Fruit fly (Drosophila melanogaster) whole organism, adult: ENCODE results near the gene Prat2.

Experiments
- CG11617 ChIP-seq: fragments of 200-800 bp; sonication (Bioruptor generic); optimal IDR thresholded peaks from 2 replicates; lab custom pipeline; 2017; ENCODE audit warnings: mild to moderate bottlenecking, missing biosample characterization, missing genetic modification reagents, missing genetic modification characterization
- CG14711 ChIP-seq: fragments of 200-800 bp; sonication (Bioruptor generic); optimal IDR thresholded peaks from 2 replicates; lab custom pipeline; 2018; ENCODE audit warnings: missing biosample characterization, mild to moderate bottlenecking, missing genetic modification characterization, moderate library complexity
- CG1620 ChIP-seq: fragments of 200-800 bp; sonication (Bioruptor generic); optimal IDR thresholded peaks from 2 replicates; lab custom pipeline; 2016; ENCODE audit warnings: missing biosample characterization, missing genetic modification characterization
- CG33017 ChIP-seq: fragments of 200-800 bp; sonication (Bioruptor generic); optimal IDR thresholded peaks from 2 replicates; lab custom pipeline; 2018; ENCODE audit warnings: missing biosample characterization, mild to moderate bottlenecking, missing genetic modification characterization, moderate library complexity
- CG5204 ChIP-seq: fragments of 200-800 bp; sonication (Bioruptor generic); optimal IDR thresholded peaks from 2 replicates; lab custom pipeline; 2016; ENCODE audit warnings: missing biosample characterization, missing genetic modification characterization
- CG7045 ChIP-seq: fragments of 200-800 bp; sonication (Bioruptor generic); optimal IDR thresholded peaks from 2 replicates; lab custom pipeline; 2017; ENCODE audit warnings: missing biosample characterization, mild to moderate bottlenecking, missing genetic modification characterization
- CG7101 ChIP-seq: fragments of 200-800 bp; sonication (Bioruptor generic); optimal IDR thresholded peaks from 2 replicates; lab custom pipeline; 2018; ENCODE audit warnings: missing biosample characterization, mild to moderate bottlenecking, missing genetic modification characterization, moderate library complexity
- Clk ChIP-seq: fragments of 200-800 bp; sonication (Bioruptor generic); optimal IDR thresholded peaks from 2 replicates; lab custom pipeline; 2017; ENCODE audit warnings: missing biosample characterization, missing genetic modification characterization
- Crg-1 ChIP-seq: fragments of 200-800 bp; sonication (Bioruptor generic); optimal IDR thresholded peaks from 2 replicates; lab custom pipeline; 2016; ENCODE audit warnings: missing biosample characterization, missing genetic modification characterization
- Hr96 ChIP-seq: fragments of 200-800 bp; sonication (Bioruptor generic); optimal IDR thresholded peaks from 2 replicates; lab custom pipeline; 2016; ENCODE audit warnings: missing biosample characterization, missing genetic modification characterization
- Mnt ChIP-seq: fragments of 200-800 bp; sonication (Bioruptor generic); optimal IDR thresholded peaks from 2 replicates; lab custom pipeline; 2016; ENCODE audit warnings: missing biosample characterization, mild to moderate bottlenecking, missing genetic modification characterization
- bab1 ChIP-seq: fragments of 200-800 bp; sonication (Bioruptor generic); optimal IDR thresholded peaks from 3 replicates; lab custom pipeline; 2019; ENCODE audit warnings: missing biosample characterization, mild to moderate bottlenecking, missing genetic modification characterization, moderate library complexity
- cic ChIP-seq: fragments of 200-800 bp; sonication (Bioruptor generic); optimal IDR thresholded peaks from 2 replicates; lab custom pipeline; 2017; ENCODE audit warnings: missing biosample characterization, mild to moderate bottlenecking, missing genetic modification characterization, moderate library complexity
- cnc ChIP-seq, 2 experiments: fragments of >200 bp; optimal IDR thresholded peaks; 2 replicates each; lab custom pipeline; 2017
- kay ChIP-seq: fragments of 200-800 bp; sonication (Bioruptor generic); peaks from one replicate; lab custom pipeline; 2016; ENCODE audit warnings: missing biosample characterization, missing genetic modification characterization, borderline replicate concordance
- ovo ChIP-seq: fragments of 200-800 bp; sonication (Bioruptor generic); optimal IDR thresholded peaks from 2 replicates; lab custom pipeline; 2016; ENCODE audit warnings: missing biosample characterization, missing genetic modification characterization
- pad ChIP-seq: fragments of 200-800 bp; sonication (Bioruptor generic); optimal IDR thresholded peaks from 3 replicates; lab custom pipeline; 2017; ENCODE audit warnings: missing biosample characterization, missing genetic modification characterization, mild to moderate bottlenecking, moderate library complexity, missing genetic modification reagents
- tj ChIP-seq: fragments of 200-800 bp; sonication (Bioruptor generic); optimal IDR thresholded peaks from 3 replicates; lab custom pipeline; 2017; ENCODE audit warnings: missing biosample characterization, mild to moderate bottlenecking, missing genetic modification characterization, moderate library complexity
- toe ChIP-seq: fragments of 200-800 bp; sonication (Bioruptor generic); optimal IDR thresholded peaks from 2 replicates; lab custom pipeline; 2016; ENCODE audit warnings: missing biosample characterization, missing genetic modification characterization

Prat2 gene

DNA sequence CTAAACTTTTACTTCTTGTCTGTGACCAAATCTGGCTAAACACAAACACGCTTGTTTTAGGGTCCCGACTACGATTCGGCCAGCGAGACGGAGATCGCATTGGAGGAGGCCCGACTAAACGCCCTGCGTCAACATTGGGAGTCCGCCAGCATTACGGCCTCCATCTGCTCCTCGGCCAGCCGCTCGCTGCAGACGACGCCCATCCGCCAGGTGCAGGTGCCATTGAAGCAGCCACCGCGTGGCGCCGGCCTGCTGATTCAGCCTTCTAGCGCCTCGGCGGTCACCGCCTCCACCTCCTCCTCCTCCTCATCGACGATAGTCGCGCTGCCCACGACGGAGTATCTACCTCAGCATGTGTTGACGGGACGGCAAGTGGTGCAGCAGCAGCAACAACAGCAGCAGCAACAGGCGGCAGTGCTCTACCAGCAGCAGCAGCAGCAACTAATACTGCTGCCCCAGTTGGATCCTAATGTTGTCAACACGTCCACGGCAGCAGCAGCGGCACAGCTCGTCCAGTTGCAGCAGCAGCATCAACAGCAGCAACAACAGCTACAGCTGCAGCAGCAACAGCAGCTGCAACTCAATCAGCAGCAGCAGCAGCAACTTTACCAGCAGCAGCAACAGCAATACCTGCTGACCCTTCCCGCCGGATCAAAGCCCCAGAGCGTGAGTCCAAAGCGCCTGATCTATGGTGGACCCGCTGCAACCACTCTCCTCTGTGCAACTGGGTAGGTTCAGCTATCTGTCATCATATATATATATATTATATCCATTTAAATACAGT, 32.7 kb upstream of the Prat2 start:
- TF ChIP-seq Mnt (GFP tag; lab: Kevin White, UChicago) (no peak), toe (no peak), cic (GFP tag; lab: Kevin White, UChicago) (no peak), CG14711 (tag; lab: Kevin White, UChicago) (no peak), CG11617 (no peak), CG7101 (tag; lab: Kevin White, UChicago) (no peak), tj (GFP tag; lab: Kevin White, UChicago) (no peak), CG33017 (no peak), CG5204 (GFP tag; lab: Kevin White, UChicago) (no peak), ovo (GFP tag; lab: Kevin White, UChicago) (no peak), bab1 (GFP tag; lab: Kevin White, UChicago) (no peak), Crg-1 (no peak), CG1620 (no peak), CG7045 (GFP tag; lab: Kevin White, UChicago) (no peak), cnc (optimal IDR thresholded peaks at IDR 0.05; lab: Kevin White, UChicago) (no peak), Clk (no peak), pad (GFP tag; lab: Kevin White, UChicago) (no peak), Hr96 (no peak)

DNA sequence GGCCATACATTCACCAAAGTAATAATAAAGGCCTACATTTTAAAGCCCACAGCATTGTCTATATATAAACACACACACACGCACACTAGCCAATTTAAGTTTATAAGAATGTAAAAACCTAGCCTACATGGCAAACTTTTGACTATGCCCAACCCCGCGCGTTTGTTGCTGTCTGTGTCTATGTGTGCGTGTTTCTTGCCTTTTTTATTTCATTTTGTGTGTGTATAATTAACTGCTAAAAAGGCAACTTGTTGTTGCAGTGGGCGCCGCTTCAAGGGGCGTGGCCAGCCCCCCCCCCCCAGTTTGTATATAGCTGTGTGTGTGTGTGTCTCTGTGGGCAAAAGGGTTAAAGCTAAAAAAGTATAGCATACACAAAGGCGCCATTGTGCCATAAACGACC, 30.7 kb upstream of the Prat2 start:
- TF ChIP-seq CG11617 = no peak
- no peak for TF ChIP-seq Mnt (GFP tag; lab: Kevin White, UChicago)
- TF ChIP-seq bab1 (GFP tag; lab: Kevin White, UChicago) = no peak
- no peak for TF ChIP-seq CG7101 (tag; lab: Kevin White, UChicago)
- TF ChIP-seq kay (GFP tag; lab: Kevin White, UChicago) = no peak
- no peak for TF ChIP-seq Clk

DNA sequence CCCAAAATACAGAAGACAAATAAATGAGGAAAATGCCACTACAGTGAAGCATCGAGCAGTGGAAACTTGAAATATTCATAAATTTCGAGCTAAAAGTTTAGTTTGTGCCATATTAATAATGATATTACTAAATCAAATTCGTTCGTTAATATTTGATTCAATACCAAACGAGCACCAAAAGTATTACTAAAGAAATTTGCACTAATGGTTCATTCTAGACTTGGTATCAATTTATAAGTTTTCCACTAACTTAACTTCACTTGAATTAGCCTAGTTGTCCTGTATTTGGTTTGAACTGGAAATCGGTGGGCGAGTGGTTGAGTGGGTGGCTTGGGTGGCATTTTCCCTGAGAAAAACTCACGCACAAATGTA, 29.3 kb upstream of the Prat2 start:
- TF ChIP-seq tj (GFP tag; lab: Kevin White, UChicago) = no peak
- TF ChIP-seq toe = no peak
- TF ChIP-seq CG5204 (GFP tag; lab: Kevin White, UChicago) = no peak
- TF ChIP-seq pad (GFP tag; lab: Kevin White, UChicago) = no peak
- no peak for TF ChIP-seq CG7101 (tag; lab: Kevin White, UChicago)
- no peak for TF ChIP-seq Crg-1
- TF ChIP-seq bab1 (GFP tag; lab: Kevin White, UChicago) = no peak
- no peak for TF ChIP-seq Mnt (GFP tag; lab: Kevin White, UChicago)
- no peak for TF ChIP-seq cic (GFP tag; lab: Kevin White, UChicago)
- no peak for TF ChIP-seq CG14711 (tag; lab: Kevin White, UChicago)
- TF ChIP-seq Hr96 = no peak
- TF ChIP-seq CG11617 = no peak
- TF ChIP-seq CG1620 = no peak

DNA sequence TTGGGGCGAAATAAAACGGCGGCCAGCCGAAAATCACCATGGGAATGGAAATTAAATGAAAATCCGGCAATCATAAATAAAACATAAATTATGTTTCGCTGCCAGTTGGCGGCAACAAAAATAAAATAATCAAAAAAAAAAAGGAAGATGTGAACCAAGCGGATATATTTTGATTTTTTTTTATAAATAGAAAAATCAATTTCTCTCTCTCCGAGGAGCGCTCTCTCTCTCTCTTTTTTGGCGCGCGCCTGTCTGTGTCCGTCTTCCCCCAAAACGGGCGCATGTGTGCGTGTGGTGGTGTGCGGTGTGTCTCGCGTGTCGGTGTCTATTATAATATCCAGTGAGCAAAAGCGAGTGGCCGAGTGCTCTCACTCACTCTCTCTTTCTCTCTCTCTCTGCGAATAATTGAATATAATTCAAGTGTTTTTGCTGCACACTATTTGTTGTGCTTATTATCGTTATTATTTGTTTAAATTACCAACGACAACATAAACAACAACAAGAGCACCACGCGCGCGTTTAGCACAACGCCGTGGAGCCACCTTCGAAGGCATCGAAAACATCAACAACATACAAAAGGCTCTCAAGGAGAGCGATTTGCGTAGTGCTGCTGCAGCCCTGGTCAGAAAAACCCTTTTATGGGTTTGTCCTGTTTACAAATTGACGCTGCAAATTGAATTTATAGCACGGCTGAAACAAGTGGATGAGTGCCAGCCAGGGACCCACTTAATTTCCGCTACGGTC, 28.7 kb upstream of the Prat2 start:
- TF ChIP-seq Mnt (GFP tag; lab: Kevin White, UChicago) (no peak), Hr96 (no peak), bab1 (GFP tag; lab: Kevin White, UChicago) (no peak), toe (no peak), CG1620 (no peak), CG11617 (no peak), CG5204 (GFP tag; lab: Kevin White, UChicago) (no peak), pad (GFP tag; lab: Kevin White, UChicago) (no peak), CG33017 (no peak), CG7101 (tag; lab: Kevin White, UChicago) (no peak), kay (GFP tag; lab: Kevin White, UChicago) (no peak), Crg-1 (no peak)

DNA sequence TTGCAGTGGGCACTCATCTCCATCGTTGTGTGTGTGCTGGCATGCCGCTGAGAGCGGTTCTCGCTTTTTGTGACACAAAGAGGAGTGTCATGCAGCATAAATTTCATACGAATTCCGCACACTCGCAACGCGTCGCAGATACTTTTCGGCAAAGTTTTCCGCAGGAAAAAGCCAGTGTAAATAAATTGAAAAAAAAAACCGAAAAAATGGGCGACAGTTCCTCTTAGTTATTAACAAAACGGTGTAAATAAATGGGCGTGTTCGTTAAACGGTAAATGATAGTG, 28.1 kb upstream of the Prat2 start, which contains the start of gene tow:
Gene tow (plus strand): TSS at position 26 of the 284 bp plus-strand sequence.
- TF ChIP-seq CG33017 (no peak), Clk (no peak), CG1620 (no peak), CG5204 (GFP tag; lab: Kevin White, UChicago) (no peak), toe (no peak), CG7101 (tag; lab: Kevin White, UChicago) (no peak), Crg-1 (no peak), cnc (optimal IDR thresholded peaks at IDR 0.05; lab: Kevin White, UChicago) (no peak)

DNA sequence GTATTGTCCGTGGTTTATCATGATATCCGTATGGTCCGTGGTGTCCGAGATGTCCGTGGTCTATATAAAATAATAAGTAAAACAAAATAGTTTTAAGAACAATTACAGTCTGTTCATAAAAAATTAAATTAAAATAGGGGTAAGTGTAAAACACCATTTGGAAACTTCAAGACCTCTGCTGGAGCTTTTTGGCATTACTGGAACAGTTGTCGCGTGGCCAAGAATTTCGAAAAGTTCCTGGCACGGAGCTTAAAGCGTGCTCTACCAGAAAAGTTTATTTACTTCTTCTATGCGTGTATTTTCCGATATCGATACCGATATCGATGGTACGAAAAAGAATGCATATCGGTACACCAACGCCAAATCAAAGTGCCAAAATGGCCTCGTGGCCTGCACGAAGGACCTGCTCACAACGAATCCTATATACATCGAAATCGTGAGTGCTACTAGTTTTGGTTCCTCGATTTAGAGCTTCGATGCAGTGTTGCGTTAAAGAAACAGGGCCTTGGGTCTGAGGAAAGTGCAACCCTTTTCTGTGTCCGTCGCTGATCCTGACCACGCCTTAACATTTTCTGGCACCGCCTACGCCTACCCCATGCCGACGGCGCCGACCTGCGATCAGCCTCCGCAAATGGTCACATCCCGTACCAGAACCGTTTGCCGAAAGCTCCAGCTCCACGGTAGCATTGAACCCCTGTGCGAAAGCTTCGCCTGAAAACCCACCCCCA, 27.6 kb upstream of the Prat2 start:
- TF ChIP-seq Hr96 = peak; percentile 2
- no peak for TF ChIP-seq tj (GFP tag; lab: Kevin White, UChicago)
- no peak for TF ChIP-seq cic (GFP tag; lab: Kevin White, UChicago)

DNA sequence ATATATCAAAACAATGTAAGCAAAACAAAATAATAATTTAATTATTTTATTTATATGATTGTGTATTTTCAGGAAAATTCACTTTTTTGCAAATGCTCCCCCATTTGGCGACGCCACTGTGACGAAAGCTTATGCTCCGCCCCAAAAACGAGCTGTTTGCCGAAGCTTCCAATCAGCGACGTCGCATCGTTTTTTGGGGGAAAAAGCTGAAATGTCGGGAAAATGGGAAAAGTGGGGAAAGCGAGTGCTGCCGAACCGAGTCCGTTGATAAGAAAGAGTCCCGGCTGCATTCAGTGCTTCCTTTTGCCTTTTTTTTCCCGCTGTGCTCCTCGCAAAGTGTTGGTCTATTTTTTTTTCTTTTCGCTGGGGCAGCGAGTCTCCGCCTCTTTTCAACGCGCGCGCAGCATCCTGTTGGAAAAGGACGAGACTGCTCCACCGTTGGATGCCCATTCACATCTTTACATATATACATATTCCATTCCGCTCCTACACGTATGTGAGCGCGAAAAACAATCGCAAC, 20.2 kb upstream of the Prat2 start:
- no peak for TF ChIP-seq Mnt (GFP tag; lab: Kevin White, UChicago)
- TF ChIP-seq cnc (optimal IDR thresholded peaks at IDR 0.05; lab: Kevin White, UChicago) = no peak
- no peak for TF ChIP-seq CG11617
- TF ChIP-seq cic (GFP tag; lab: Kevin White, UChicago) = no peak
- TF ChIP-seq tj (GFP tag; lab: Kevin White, UChicago) = no peak
